Worm (Caenorhabditis elegans) whole organism, late embryonic: ENCODE measurements around the gene ecps-2.

Experiments
- C08G9.2 ChIP-seq: sonication (generic microtip); optimal IDR thresholded peaks from 2 replicates; lab custom pipeline; 2016; ENCODE audit warnings: mild to moderate bottlenecking, missing genetic modification characterization, moderate library complexity, missing compliant biosample characterization
- K09A11.1 ChIP-seq: sonication (generic microtip); optimal IDR thresholded peaks from 2 replicates; lab custom pipeline; 2017; ENCODE audit warnings: antibody characterized with exemption, mild to moderate bottlenecking, missing genetic modification characterization, missing compliant biosample characterization; ENCODE audit not compliant: insufficient read depth
- Y22D7AL.16 ChIP-seq: sonication (generic microtip); optimal IDR thresholded peaks from 2 replicates; lab custom pipeline; 2016; ENCODE audit warnings: missing genetic modification characterization, missing compliant biosample characterization
- ahr-1 ChIP-seq: sonication (generic microtip); optimal IDR thresholded peaks from 2 replicates; lab custom pipeline; 2016; ENCODE audit warnings: missing genetic modification characterization, missing compliant biosample characterization
- ceh-18 ChIP-seq: sonication (generic microtip); optimal IDR thresholded peaks from 2 replicates; lab custom pipeline; 2016; ENCODE audit warnings: missing genetic modification characterization, missing compliant biosample characterization
- ceh-24 ChIP-seq: sonication (generic microtip); optimal IDR thresholded peaks from 2 replicates; lab custom pipeline; 2016; ENCODE audit warnings: mild to moderate bottlenecking, missing genetic modification characterization, missing compliant biosample characterization
- ceh-31 ChIP-seq: sonication (generic microtip); optimal IDR thresholded peaks from 2 replicates; lab custom pipeline; 2016; ENCODE audit warnings: missing genetic modification characterization, missing compliant biosample characterization
- ceh-48 ChIP-seq: sonication (generic microtip); optimal IDR thresholded peaks from 2 replicates; lab custom pipeline; 2016; ENCODE audit warnings: missing genetic modification characterization, inconsistent platforms, missing compliant biosample characterization
- ceh-9 ChIP-seq: sonication (generic microtip); optimal IDR thresholded peaks from 2 replicates; lab custom pipeline; 2016; ENCODE audit warnings: mild to moderate bottlenecking, missing genetic modification characterization, inconsistent platforms, missing compliant biosample characterization
- che-1 ChIP-seq: sonication (generic microtip); optimal IDR thresholded peaks from 2 replicates; lab custom pipeline; 2016; ENCODE audit warnings: mild to moderate bottlenecking, missing genetic modification characterization, missing compliant biosample characterization
- dmd-4 ChIP-seq: sonication (generic microtip); optimal IDR thresholded peaks from 2 replicates; lab custom pipeline; 2016; ENCODE audit warnings: borderline replicate concordance, missing genetic modification characterization, missing compliant biosample characterization
- elt-2 ChIP-seq: sonication (generic microtip); optimal IDR thresholded peaks from 2 replicates; lab custom pipeline; 2016; ENCODE audit warnings: missing genetic modification reagents, missing genetic modification characterization, missing compliant biosample characterization
- elt-4 ChIP-seq: sonication (generic microtip); optimal IDR thresholded peaks from 2 replicates; lab custom pipeline; 2016; ENCODE audit warnings: missing genetic modification characterization, missing compliant biosample characterization
- eyg-1 ChIP-seq: sonication (generic microtip); optimal IDR thresholded peaks from 2 replicates; lab custom pipeline; 2016; ENCODE audit warnings: missing genotype, missing genetic modification characterization, missing compliant biosample characterization
- fax-1 ChIP-seq: sonication (generic microtip); optimal IDR thresholded peaks from 2 replicates; lab custom pipeline; 2016; ENCODE audit warnings: missing genotype, missing genetic modification characterization, missing compliant biosample characterization
- fkh-10 ChIP-seq: fragments of 150-350 bp; optimal IDR thresholded peaks from 2 replicates; lab custom pipeline; 2014; ENCODE audit warnings: missing biosample characterization, missing genetic modification reagents, missing genetic modification characterization
- hlh-13 ChIP-seq: fragments of 200-800 bp; sonication (Bioruptor generic); optimal IDR thresholded peaks from 2 replicates; lab custom pipeline; 2018; ENCODE audit warnings: mild to moderate bottlenecking, missing genetic modification characterization, missing compliant biosample characterization
- hlh-30 ChIP-seq: sonication (generic microtip); optimal IDR thresholded peaks from 2 replicates; lab custom pipeline; 2017; ENCODE audit warnings: antibody characterized with exemption, missing genetic modification characterization, missing compliant biosample characterization; ENCODE audit not compliant: insufficient read depth
- lim-6 ChIP-seq: sonication (generic microtip); optimal IDR thresholded peaks from 2 replicates; lab custom pipeline; 2016; ENCODE audit warnings: missing genetic modification characterization, missing compliant biosample characterization
- lin-11 ChIP-seq: fragments of 200-800 bp; sonication (Bioruptor generic); optimal IDR thresholded peaks from 2 replicates; lab custom pipeline; 2018; ENCODE audit warnings: mild to moderate bottlenecking, missing genetic modification characterization, missing compliant biosample characterization
- madf-2 ChIP-seq: sonication (generic microtip); optimal IDR thresholded peaks from 2 replicates; lab custom pipeline; 2017; ENCODE audit warnings: missing genetic modification characterization, missing compliant biosample characterization
- nfya-1 ChIP-seq: sonication (generic microtip); optimal IDR thresholded peaks from 2 replicates; lab custom pipeline; 2017; ENCODE audit warnings: missing genetic modification characterization, mild to moderate bottlenecking, missing compliant biosample characterization, antibody characterized with exemption, moderate library complexity
- nhr-232 ChIP-seq: sonication (generic microtip); optimal IDR thresholded peaks from 2 replicates; lab custom pipeline; 2016; ENCODE audit warnings: missing genetic modification characterization, missing compliant biosample characterization
- npax-4 ChIP-seq: sonication (generic microtip); optimal IDR thresholded peaks from 2 replicates; lab custom pipeline; 2016; ENCODE audit warnings: missing genetic modification characterization, missing compliant biosample characterization
- odd-2 ChIP-seq: sonication (generic microtip); optimal IDR thresholded peaks from 2 replicates; lab custom pipeline; 2017; ENCODE audit warnings: antibody characterized with exemption, mild to moderate bottlenecking, missing genetic modification characterization, missing compliant biosample characterization
- pag-3 ChIP-seq: sonication (generic microtip); optimal IDR thresholded peaks from 2 replicates; lab custom pipeline; 2016; ENCODE audit warnings: missing compliant biosample characterization, missing genetic modification characterization, borderline replicate concordance
- pat-9 ChIP-seq: fragments of 200-800 bp; sonication (Bioruptor generic); optimal IDR thresholded peaks from 2 replicates; lab custom pipeline; 2018; ENCODE audit warnings: mild to moderate bottlenecking, missing genetic modification characterization, moderate library complexity, missing compliant biosample characterization
- pha-2 ChIP-seq: sonication (generic microtip); optimal IDR thresholded peaks from 2 replicates; lab custom pipeline; 2017; ENCODE audit warnings: mild to moderate bottlenecking, missing genetic modification characterization, missing compliant biosample characterization
- pha-4 ChIP-seq: fragments of 150-350 bp; optimal IDR thresholded peaks from 2 replicates; lab custom pipeline; 2018; ENCODE audit warnings: missing biosample characterization, missing genetic modification reagents, missing genetic modification characterization
- pqm-1 ChIP-seq: sonication (generic microtip); optimal IDR thresholded peaks from 2 replicates; lab custom pipeline; 2016; ENCODE audit warnings: missing genetic modification characterization, missing compliant biosample characterization
- pros-1 ChIP-seq: fragments of 150-350 bp; optimal IDR thresholded peaks from 2 replicates; lab custom pipeline; 2014; ENCODE audit warnings: missing biosample characterization, missing genetic modification reagents, missing genetic modification characterization
- sdc-2 ChIP-seq: sonication (generic microtip); optimal IDR thresholded peaks from 2 replicates; lab custom pipeline; 2016; ENCODE audit warnings: missing genotype, missing genetic modification characterization, missing compliant biosample characterization
- sox-2 ChIP-seq: fragments of 200-800 bp; sonication (Bioruptor generic); IDR thresholded peaks from 2 replicates; pipeline ENCODE4 v1.3.6; 2022; ENCODE audit warnings: missing genetic modification reagents, missing genetic modification characterization, missing compliant biosample characterization
- syd-9 ChIP-seq: sonication (generic microtip); optimal IDR thresholded peaks from 2 replicates; lab custom pipeline; 2016; ENCODE audit warnings: mild to moderate bottlenecking, missing genetic modification characterization, moderate library complexity, missing compliant biosample characterization
- tbx-2 ChIP-seq: sonication (generic microtip); optimal IDR thresholded peaks from 2 replicates; lab custom pipeline; 2016; ENCODE audit warnings: missing genetic modification characterization, missing compliant biosample characterization
- tbx-7 ChIP-seq: sonication (generic microtip); optimal IDR thresholded peaks from 2 replicates; lab custom pipeline; 2016; ENCODE audit warnings: missing genotype, missing genetic modification characterization, missing compliant biosample characterization
- ttx-3 ChIP-seq: sonication (generic microtip); optimal IDR thresholded peaks from 2 replicates; lab custom pipeline; 2016; ENCODE audit warnings: missing genetic modification reagents, missing genetic modification characterization, missing compliant biosample characterization
- unc-3 ChIP-seq, 2 experiments: fragments of 200-800 bp in 1 of 2; sonication (Bioruptor generic) in 1 of 2; sonication (generic microtip) in 1 of 2; conservative IDR thresholded peaks in 1 of 2; optimal IDR thresholded peaks in 1 of 2; 2 replicates each; pipeline versions ENCODE4 v1.3.6 to Lab custom; 2016 to 2022; ENCODE audit warnings: missing compliant biosample characterization in 2 of 2, missing genetic modification characterization in 2 of 2, missing genetic modification reagents in 1 of 2
- unc-42 ChIP-seq: sonication (generic microtip); optimal IDR thresholded peaks from 2 replicates; lab custom pipeline; 2016; ENCODE audit warnings: missing genotype, missing genetic modification characterization, missing compliant biosample characterization

ecps-2 gene

DNA sequence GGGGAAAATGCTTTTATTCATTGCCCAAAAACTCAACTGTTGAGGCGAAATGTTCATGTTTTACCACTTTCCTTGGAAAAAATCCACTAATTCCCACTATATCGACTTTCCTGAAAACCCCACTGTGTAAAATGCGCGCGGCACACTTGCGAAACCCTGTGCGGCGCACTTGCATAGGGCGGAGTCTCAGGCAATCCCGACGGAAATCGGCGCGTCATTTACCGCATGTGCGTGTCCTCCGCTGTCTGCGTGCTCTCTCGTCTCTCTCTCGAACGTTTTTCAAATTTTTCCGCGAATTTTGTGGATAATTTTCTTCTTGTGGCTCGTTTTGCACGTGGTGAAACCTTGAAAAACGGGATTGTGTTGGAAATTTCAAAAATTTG is 18.3 kb downstream of the ecps-2 start, which contains the start of gene atx-2 (continued):
- TF ChIP-seq unc-42 (tag; lab: Kevin White, UChicago) (peak; percentile 84), fkh-10 (GFP tag; lab: Kevin White, UChicago) (peak; percentile 93), tbx-2 (tag; lab: Kevin White, UChicago) (peak; percentile 99), nfya-1 (tag; lab: Kevin White, UChicago) (peak; percentile 98), Y22D7AL.16 (tag; lab: Kevin White, UChicago) (peak; percentile 93), hlh-30 (tag; lab: Kevin White, UChicago) (peak; percentile 74), eyg-1 (peak; percentile 98), ceh-31 (tag; lab: Kevin White, UChicago) (peak; percentile 99), lin-11 (tag; lab: Kevin White, UChicago) (peak; percentile 94), ceh-9 (peak; percentile 87), sox-2 (peak; percentile 94), C08G9.2 (tag; lab: Kevin White, UChicago) (peak; percentile 95), pag-3 (tag; lab: Kevin White, UChicago) (peak; percentile 97), ceh-48 (tag; lab: Kevin White, UChicago) (peak; percentile 97), ceh-18 (peak; percentile 94), ttx-3 (peak; percentile 98), npax-4 (tag; lab: Kevin White, UChicago) (peak; percentile 89), elt-4 (tag; lab: Kevin White, UChicago) (peak; percentile 96), pha-4 (tag; lab: Kevin White, UChicago) (no peak), hlh-13 (peak; percentile 87), sdc-2 (tag; lab: Kevin White, UChicago) (peak; percentile 89), nhr-232 (peak; percentile 96), lim-6 (tag; lab: Kevin White, UChicago) (peak; percentile 98), pqm-1 (tag; lab: Kevin White, UChicago) (peak; percentile 92), pat-9 (tag; lab: Kevin White, UChicago) (peak; percentile 98), ceh-24 (tag; lab: Kevin White, UChicago) (peak; percentile 93), pros-1 (tag; lab: Kevin White, UChicago) (peak; percentile 22), elt-2 (tag; lab: Kevin White, UChicago) (peak; percentile 99), ahr-1 (tag; lab: Kevin White, UChicago) (peak; percentile 99), syd-9 (tag; lab: Kevin White, UChicago) (peak; percentile 98), pha-2 (tag; lab: Kevin White, UChicago) (peak; percentile 97), dmd-4 (peak; percentile 97), odd-2 (tag; lab: Kevin White, UChicago) (peak; percentile 92), fax-1 (peak; percentile 97), madf-2 (tag; lab: Kevin White, UChicago) (peak; percentile 96), che-1 (peak; percentile 93), unc-3 (GFP tag; conservative IDR thresholded peaks at IDR 0.05; lab: Robert Waterston, UW) (peak; percentile 98), unc-3 (tag; optimal IDR thresholded peaks at IDR 0.05; lab: Kevin White, UChicago) (peak; percentile 99)

DNA sequence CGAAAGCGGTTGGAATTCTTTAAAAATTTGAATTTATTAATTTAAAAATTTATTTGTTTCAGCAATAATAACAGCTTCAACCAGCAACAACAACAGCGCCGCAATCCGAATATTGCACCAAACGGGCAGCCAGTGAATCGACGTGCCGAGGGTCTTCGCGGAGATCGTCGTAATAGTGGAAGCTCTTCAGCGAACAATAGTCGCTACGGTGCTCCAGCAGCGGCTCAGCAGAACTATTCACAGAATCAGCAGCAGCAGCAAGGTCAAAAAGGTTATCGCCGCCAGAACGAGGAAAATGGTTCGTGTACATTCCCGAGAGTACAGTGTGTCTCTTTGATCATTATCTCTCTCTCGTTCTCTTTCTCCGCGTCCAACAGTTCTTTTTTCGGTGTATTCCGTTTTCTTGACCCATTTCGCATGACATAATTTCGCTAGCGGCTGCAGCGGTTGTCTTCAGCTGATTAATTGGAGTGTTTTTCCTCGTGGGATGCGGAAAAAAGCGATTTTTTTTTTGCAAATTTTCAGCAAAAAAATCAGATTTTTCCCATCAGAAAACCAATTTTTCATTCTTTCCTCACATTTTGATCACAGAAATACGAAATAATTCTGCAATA is 20.2 kb downstream of the ecps-2 start:
- TF ChIP-seq tbx-7 (tag; lab: Kevin White, UChicago) (no peak), hlh-30 (tag; lab: Kevin White, UChicago) (no peak), K09A11.1 (no peak)
